Fruit fly (Drosophila melanogaster) whole organism, prepupa: Measurements from ENCODE around the gene CG1394.

Source experiments
- CG16779 ChIP-seq: fragments of 200-800 bp; sonication (Bioruptor generic); optimal IDR thresholded peaks from 3 replicates; lab custom pipeline; 2017; ENCODE audit warnings: missing biosample characterization, mild to moderate bottlenecking, missing genetic modification characterization
- CG4318 ChIP-seq: fragments of 200-800 bp; sonication (Bioruptor generic); optimal IDR thresholded peaks from 3 replicates; lab custom pipeline; 2017; ENCODE audit warnings: missing biosample characterization, mild to moderate bottlenecking, missing genetic modification characterization
- CG6276 ChIP-seq: fragments of 200-800 bp; sonication (Bioruptor generic); optimal IDR thresholded peaks from 2 replicates; lab custom pipeline; 2017; ENCODE audit warnings: missing biosample characterization, mild to moderate bottlenecking, missing genetic modification characterization
- CG6854 ChIP-seq: fragments of 200-800 bp; sonication (Bioruptor generic); optimal IDR thresholded peaks from 2 replicates; lab custom pipeline; 2017; ENCODE audit warnings: missing biosample characterization, mild to moderate bottlenecking, missing genetic modification characterization
- CG7368 ChIP-seq: fragments of 200-800 bp; sonication (Bioruptor generic); optimal IDR thresholded peaks from 3 replicates; lab custom pipeline; 2016; ENCODE audit warnings: missing biosample characterization, missing genetic modification characterization
- Ets96B ChIP-seq: fragments of 200-800 bp; optimal IDR thresholded peaks from 2 replicates; lab custom pipeline; 2019; ENCODE audit warnings: missing biosample characterization, mild to moderate bottlenecking, missing genetic modification characterization, moderate library complexity
- Hr39 ChIP-seq: fragments of 200-800 bp; sonication (Bioruptor generic); optimal IDR thresholded peaks from 2 replicates; lab custom pipeline; 2016; ENCODE audit warnings: missing biosample characterization, missing genetic modification characterization
- dac ChIP-seq: fragments of 200-800 bp; sonication (Bioruptor generic); optimal IDR thresholded peaks from 2 replicates; lab custom pipeline; 2017; ENCODE audit warnings: missing biosample characterization, mild to moderate bottlenecking, missing genetic modification characterization
- salr ChIP-seq, 2 experiments: fragments of 200-800 bp; sonication (Bioruptor generic); optimal IDR thresholded peaks; 3 replicates each; lab custom pipeline; 2016 to 2018; ENCODE audit warnings: missing biosample characterization in 2 of 2, missing genetic modification characterization in 2 of 2, mild to moderate bottlenecking in 1 of 2
- spab ChIP-seq: fragments of 200-800 bp; sonication (Bioruptor generic); optimal IDR thresholded peaks from 2 replicates; lab custom pipeline; 2017; ENCODE audit warnings: missing biosample characterization, mild to moderate bottlenecking, missing genetic modification characterization, missing genetic modification reagents
- topi ChIP-seq: fragments of 200-800 bp; sonication (Bioruptor generic); optimal IDR thresholded peaks from 3 replicates; lab custom pipeline; 2016; ENCODE audit warnings: missing biosample characterization, missing genetic modification characterization

dm6 chrX:11144575-11144974 lies 25.9 kb downstream of the CG1394 start:
- no peak for TF ChIP-seq CG6854 (GFP tag; lab: Kevin White, UChicago)
- no peak for TF ChIP-seq salr (GFP tag; optimal IDR thresholded peaks at IDR 0.05; lab: Kevin White, UChicago)
- TF ChIP-seq CG16779 = no peak
- no peak for TF ChIP-seq CG7368 (GFP tag; lab: Kevin White, UChicago)
- TF ChIP-seq CG4318 = no peak
- no peak for TF ChIP-seq Ets96B (tag; lab: Kevin White, UChicago)
- TF ChIP-seq dac (GFP tag; lab: Kevin White, UChicago) = no peak
- no peak for TF ChIP-seq CG6276 (GFP tag; lab: Kevin White, UChicago)
- no peak for TF ChIP-seq spab (GFP tag; lab: Kevin White, UChicago)
- TF ChIP-seq Hr39 (GFP tag; lab: Kevin White, UChicago) = no peak
- TF ChIP-seq topi (GFP tag; lab: Kevin White, UChicago) = no peak
